Worm (Caenorhabditis elegans) whole organism, L4 larva: Measurements from ENCODE around the gene fkh-6.
A peak's percentile ranks its signal among the peaks of the same experiment; 100 is the strongest.

Experiments
- D1046.2 ChIP-seq: fragments of 200-800 bp; sonication (Bioruptor generic); IDR thresholded peaks from 2 replicates; pipeline ENCODE4 v1.3.6; 2022; ENCODE audit warnings: missing genetic modification characterization, missing compliant biosample characterization
- F10B5.3 ChIP-seq: sonication (generic microtip); optimal IDR thresholded peaks from 2 replicates; lab custom pipeline; 2016; ENCODE audit warnings: mild to moderate bottlenecking, missing genetic modification characterization, missing compliant biosample characterization
- F26F4.8 ChIP-seq: fragments of 200-800 bp; sonication (Bioruptor generic); conservative IDR thresholded peaks from 2 replicates; pipeline ENCODE4 v1.3.6; 2022; ENCODE audit warnings: missing genetic modification characterization, missing compliant biosample characterization
- F49E8.2 ChIP-seq: sonication (generic microtip); optimal IDR thresholded peaks from 2 replicates; lab custom pipeline; 2016; ENCODE audit warnings: missing compliant biosample characterization, mild to moderate bottlenecking, missing genetic modification characterization, borderline replicate concordance
- R02D3.7 ChIP-seq: fragments of 150-350 bp; sonication (generic microtip); optimal IDR thresholded peaks from 3 replicates; lab custom pipeline; 2014; ENCODE audit warnings: missing biosample characterization, missing genetic modification characterization
- Y48G9A.11 ChIP-seq: fragments of 200-800 bp; sonication (Bioruptor generic); IDR thresholded peaks from 2 replicates; pipeline ENCODE4 v1.3.6; 2022; ENCODE audit warnings: missing genetic modification reagents, missing genetic modification characterization, missing compliant biosample characterization
- Y5F2A.4 ChIP-seq: fragments of 200-800 bp; sonication (Bioruptor generic); optimal IDR thresholded peaks from 2 replicates; lab custom pipeline; 2018; ENCODE audit warnings: mild to moderate bottlenecking, missing genetic modification characterization, missing compliant biosample characterization
- ZK546.5 ChIP-seq, 2 experiments: sonication (generic microtip); optimal IDR thresholded peaks; 2 replicates each; lab custom pipeline; 2017; ENCODE audit warnings: missing biosample characterization in 2 of 2, missing genetic modification characterization in 2 of 2
- aly-2 ChIP-seq: sonication (generic microtip); optimal IDR thresholded peaks from 2 replicates; lab custom pipeline; 2018; ENCODE audit warnings: missing biosample characterization, missing genetic modification characterization
- ama-1 ChIP-seq: fragments of 150-350 bp; optimal IDR thresholded peaks from 2 replicates; lab custom pipeline; 2014; ENCODE audit warnings: inconsistent platforms, mixed read lengths
- arid-1 ChIP-seq: fragments of 200-800 bp; sonication (Bioruptor generic); conservative IDR thresholded peaks from 2 replicates; pipeline ENCODE4 v1.3.6; 2022; ENCODE audit warnings: missing genetic modification reagents, missing genetic modification characterization, missing compliant biosample characterization
- ceh-20 ChIP-seq: fragments of 200-800 bp; sonication (Bioruptor generic); IDR thresholded peaks from 2 replicates; pipeline ENCODE4 v1.3.6; 2022; ENCODE audit warnings: missing genetic modification reagents, missing genetic modification characterization, missing compliant biosample characterization
- ceh-32 ChIP-seq: sonication (generic microtip); optimal IDR thresholded peaks from 2 replicates; lab custom pipeline; 2016; ENCODE audit warnings: mild to moderate bottlenecking, missing genetic modification characterization, missing compliant biosample characterization; ENCODE audit not compliant: poor library complexity
- daf-16 ChIP-seq, 3 experiments: sonication (generic microtip); optimal IDR thresholded peaks; 2 replicates each; lab custom pipeline; 2016 to 2017; ENCODE audit warnings: missing genetic modification characterization in 3 of 3, missing genetic modification reagents in 3 of 3, mild to moderate bottlenecking in 2 of 3, missing compliant biosample characterization in 2 of 3, missing biosample characterization in 1 of 3, moderate library complexity in 1 of 3
- dmd-8 ChIP-seq: fragments of 200-800 bp; sonication (Bioruptor generic); IDR thresholded peaks from 2 replicates; pipeline ENCODE4 v1.3.6; 2022; ENCODE audit warnings: missing genetic modification characterization, missing compliant biosample characterization
- dve-1 ChIP-seq: sonication (generic microtip); optimal IDR thresholded peaks from 2 replicates; lab custom pipeline; 2017; ENCODE audit warnings: antibody characterized with exemption, mild to moderate bottlenecking, missing genetic modification characterization, missing compliant biosample characterization; ENCODE audit not compliant: insufficient read depth
- gei-8 ChIP-seq: fragments of 200-800 bp; sonication (Bioruptor generic); optimal IDR thresholded peaks from 2 replicates; lab custom pipeline; 2018; ENCODE audit warnings: mild to moderate bottlenecking, missing genetic modification characterization, missing compliant biosample characterization
- hlh-11 ChIP-seq: fragments of 200-800 bp; sonication (Bioruptor generic); optimal IDR thresholded peaks from 2 replicates; lab custom pipeline; 2018; ENCODE audit warnings: mild to moderate bottlenecking, missing genetic modification characterization, missing compliant biosample characterization
- lim-7 ChIP-seq: fragments of 200-800 bp; sonication (Bioruptor generic); IDR thresholded peaks from 2 replicates; pipeline ENCODE4 v1.3.6; 2022; ENCODE audit warnings: missing genetic modification characterization, missing compliant biosample characterization
- lin-1 ChIP-seq: fragments of 200-800 bp; sonication (Bioruptor generic); IDR thresholded peaks from 2 replicates; pipeline ENCODE4 v1.3.6; 2022; ENCODE audit warnings: missing genetic modification reagents, missing genetic modification characterization, missing compliant biosample characterization
- lin-39 ChIP-seq: fragments of 150-350 bp; optimal IDR thresholded peaks from 2 replicates; lab custom pipeline; 2014; ENCODE audit warnings: missing biosample characterization, missing genetic modification reagents, missing genetic modification characterization
- lir-3 ChIP-seq: sonication (generic microtip); optimal IDR thresholded peaks from 2 replicates; lab custom pipeline; 2016; ENCODE audit warnings: mild to moderate bottlenecking, missing genetic modification characterization, missing compliant biosample characterization
- lsy-2 ChIP-seq, 2 experiments: fragments of 150-350 bp in 1 of 2; sonication (generic microtip) in 1 of 2; optimal IDR thresholded peaks; 2 replicates each; lab custom pipeline; 2014 to 2017; ENCODE audit warnings: missing biosample characterization in 2 of 2, missing genetic modification characterization in 2 of 2
- madf-9 ChIP-seq: fragments of 200-800 bp; sonication (Bioruptor generic); conservative IDR thresholded peaks from 2 replicates; pipeline ENCODE4 v1.3.6; 2022; ENCODE audit warnings: missing genetic modification reagents, missing genetic modification characterization, missing compliant biosample characterization
- mdl-1 ChIP-seq, 2 experiments: fragments of 150-350 bp in 1 of 2; sonication (generic microtip) in 1 of 2; optimal IDR thresholded peaks; 2 replicates each; lab custom pipeline; 2014 to 2017; ENCODE audit warnings: missing biosample characterization in 2 of 2, missing genetic modification characterization in 2 of 2
- mdt-29 ChIP-seq: fragments of 200-800 bp; sonication (Bioruptor generic); IDR thresholded peaks from 2 replicates; pipeline ENCODE4 v1.3.6; 2022; ENCODE audit warnings: missing genetic modification reagents, missing genetic modification characterization, missing compliant biosample characterization
- mep-1 ChIP-seq: fragments of 150-350 bp; sonication (generic microtip); optimal IDR thresholded peaks from 3 replicates; lab custom pipeline; 2014; ENCODE audit warnings: missing biosample characterization, missing genetic modification characterization
- mxl-2 ChIP-seq: fragments of 200-800 bp; sonication (Bioruptor generic); conservative IDR thresholded peaks from 2 replicates; pipeline ENCODE4 v1.3.6; 2022; ENCODE audit warnings: missing genetic modification reagents, missing genetic modification characterization, missing compliant biosample characterization
- mxl-3 ChIP-seq: fragments of 200-800 bp; sonication (Bioruptor generic); optimal IDR thresholded peaks from 2 replicates; lab custom pipeline; 2018; ENCODE audit warnings: mild to moderate bottlenecking, missing genetic modification characterization, missing compliant biosample characterization
- nhr-10 ChIP-seq: fragments of 150-350 bp; optimal IDR thresholded peaks from 2 replicates; lab custom pipeline; 2014; ENCODE audit warnings: missing biosample characterization, missing genetic modification characterization
- nhr-11 ChIP-seq: fragments of 150-350 bp; optimal IDR thresholded peaks from 2 replicates; lab custom pipeline; 2014; ENCODE audit warnings: missing biosample characterization, missing genetic modification characterization
- nhr-25 ChIP-seq: sonication (generic microtip); optimal IDR thresholded peaks from 2 replicates; lab custom pipeline; 2017; ENCODE audit warnings: missing genetic modification characterization, mild to moderate bottlenecking, missing compliant biosample characterization, antibody characterized with exemption, moderate library complexity, borderline replicate concordance; ENCODE audit not compliant: insufficient read depth
- nhr-41 ChIP-seq: fragments of 200-800 bp; sonication (Bioruptor generic); IDR thresholded peaks from 2 replicates; pipeline ENCODE4 v1.3.6; 2022; ENCODE audit warnings: missing genetic modification reagents, missing genetic modification characterization, missing compliant biosample characterization
- nhr-42 ChIP-seq: fragments of 200-800 bp; sonication (Bioruptor generic); IDR thresholded peaks from 2 replicates; pipeline ENCODE4 v1.3.6; 2022; ENCODE audit warnings: missing genetic modification characterization, missing compliant biosample characterization
- nhr-48 ChIP-seq: sonication (generic microtip); optimal IDR thresholded peaks from 2 replicates; lab custom pipeline; 2016; ENCODE audit warnings: mild to moderate bottlenecking, missing genetic modification characterization, missing compliant biosample characterization
- php-3 ChIP-seq: fragments of 200-800 bp; sonication (Bioruptor generic); IDR thresholded peaks from 2 replicates; pipeline ENCODE4 v1.3.6; 2022; ENCODE audit warnings: missing genetic modification reagents, missing genetic modification characterization, missing compliant biosample characterization
- rbr-2 ChIP-seq: sonication (generic microtip); optimal IDR thresholded peaks from 2 replicates; lab custom pipeline; 2016; ENCODE audit warnings: missing genotype, missing genetic modification characterization, missing compliant biosample characterization
- set-16 ChIP-seq: fragments of 200-800 bp; sonication (Bioruptor generic); IDR thresholded peaks from 2 replicates; pipeline ENCODE4 v1.3.6; 2022; ENCODE audit warnings: missing genetic modification reagents, missing genetic modification characterization, missing compliant biosample characterization
- snpc-4 ChIP-seq: fragments of 150-350 bp; optimal IDR thresholded peaks from 2 replicates; lab custom pipeline; 2014; ENCODE audit warnings: missing biosample characterization, missing genetic modification characterization
- spr-3 ChIP-seq: fragments of 200-800 bp; sonication (Bioruptor generic); optimal IDR thresholded peaks from 2 replicates; lab custom pipeline; 2018; ENCODE audit warnings: mild to moderate bottlenecking, missing genetic modification characterization, missing compliant biosample characterization
- unc-130 ChIP-seq: sonication (generic microtip); optimal IDR thresholded peaks from 2 replicates; lab custom pipeline; 2016; ENCODE audit warnings: missing genetic modification reagents, missing genetic modification characterization, missing compliant biosample characterization
- unc-39 ChIP-seq: sonication (generic microtip); optimal IDR thresholded peaks from 2 replicates; lab custom pipeline; 2017; ENCODE audit warnings: missing biosample characterization, missing genetic modification characterization
- unc-62 ChIP-seq, 3 experiments: fragments of 150-350 bp in 1 of 3; sonication (generic microtip); optimal IDR thresholded peaks in 2 of 3; peaks in 1 of 3; 1 replicate in 1 of 3; 2 replicates in 2 of 3; lab custom pipeline; 2014 to 2017; ENCODE audit warnings: missing biosample characterization in 3 of 3, missing genetic modification characterization in 3 of 3, missing genetic modification reagents in 3 of 3, missing genotype in 1 of 3
- vab-7 ChIP-seq: fragments of 200-800 bp; sonication (Bioruptor generic); IDR thresholded peaks from 2 replicates; pipeline ENCODE4 v1.3.6; 2022; ENCODE audit warnings: missing genetic modification reagents, missing genetic modification characterization, missing compliant biosample characterization
- zag-1 ChIP-seq: fragments of 150-350 bp; optimal IDR thresholded peaks from 2 replicates; lab custom pipeline; 2014; ENCODE audit warnings: missing biosample characterization, missing genetic modification characterization
- zfp-2 ChIP-seq: sonication (generic microtip); optimal IDR thresholded peaks from 2 replicates; lab custom pipeline; 2016; ENCODE audit warnings: mild to moderate bottlenecking, missing genetic modification characterization, missing compliant biosample characterization
- ztf-11 ChIP-seq: fragments of 150-350 bp; optimal IDR thresholded peaks from 2 replicates; lab custom pipeline; 2014; ENCODE audit warnings: missing biosample characterization, missing genetic modification characterization

fkh-6 gene

ce11 chrII:4376295-4377172 lies 6.7 kb downstream of the fkh-6 start, which contains the start of gene ntl-2 (continued):
- no peak for TF ChIP-seq Y48G9A.11 (GFP tag; lab: Robert Waterston, UW)
- peak; percentile 32 to 96 for TF ChIP-seq ZK546.5 (tag; optimal IDR thresholded peaks at IDR 0.05; lab: Kevin White, UChicago)
- TF ChIP-seq ceh-20, result peak; percentile 89
- peak; percentile 99 for TF ChIP-seq hlh-11 (tag; lab: Kevin White, UChicago)
- TF ChIP-seq unc-39 (tag; lab: Kevin White, UChicago), result no peak
- peak; percentile 74 for TF ChIP-seq vab-7
- TF ChIP-seq nhr-48 (tag; lab: Kevin White, UChicago), result peak; percentile 77
- peak; percentile 98 for TF ChIP-seq mep-1 (tag; lab: Kevin White, UChicago)
- TF ChIP-seq mxl-2 (GFP tag; lab: Robert Waterston, UW), result 0 out of 2 replicates have a peak, but pooled peaks have one; percentile 27
- TF ChIP-seq zfp-2 (tag; lab: Kevin White, UChicago), result peak; percentile 76
- peak in 1 of 2 experiments; percentile 81 for TF ChIP-seq daf-16 (GFP tag; optimal IDR thresholded peaks at IDR 0.05; lab: Kevin White, UChicago)
- peak; percentile 88 for TF ChIP-seq daf-16 (tag; optimal IDR thresholded peaks at IDR 0.05; lab: Kevin White, UChicago)
- TF ChIP-seq zag-1, result peak; percentile 10
- peak; percentile 14 for TF ChIP-seq nhr-10 (tag; lab: Kevin White, UChicago)
- no peak for TF ChIP-seq snpc-4 (tag; lab: Kevin White, UChicago)
- no peak for TF ChIP-seq aly-2 (tag; lab: Kevin White, UChicago)
- peak; percentile 69 to 97 for TF ChIP-seq mdl-1 (tag; optimal IDR thresholded peaks at IDR 0.05; lab: Kevin White, UChicago)
- TF ChIP-seq lim-7 (GFP tag; lab: Robert Waterston, UW), result peak; percentile 71; the same call in 1 of the 2 replicates
- no peak for TF ChIP-seq F49E8.2 (tag; lab: Kevin White, UChicago)
- peak; percentile 67 for TF ChIP-seq gei-8 (GFP tag; lab: Kevin White, UChicago)
- TF ChIP-seq lin-1, result peak; percentile 76
- peak; percentile 94 for TF ChIP-seq rbr-2 (tag; lab: Kevin White, UChicago)
- peak; percentile 100 for TF ChIP-seq set-16 (GFP tag; lab: Robert Waterston, UW)
- TF ChIP-seq madf-9 (GFP tag; lab: Robert Waterston, UW), result peak; percentile 84
- TF ChIP-seq mxl-3 (GFP tag; lab: Kevin White, UChicago), result peak; percentile 96
- no peak for TF ChIP-seq lin-39 (tag; lab: Kevin White, UChicago)
- TF ChIP-seq ztf-11, result no peak
- peak; percentile 97 for TF ChIP-seq dve-1 (tag; lab: Kevin White, UChicago)
- TF ChIP-seq nhr-42 (GFP tag; lab: Robert Waterston, UW), result peak; percentile 90
- no peak for TF ChIP-seq ceh-32 (tag; lab: Kevin White, UChicago)
- peak; percentile 80; the same call in 1 of the 2 replicates for TF ChIP-seq D1046.2
- TF ChIP-seq spr-3 (GFP tag; lab: Kevin White, UChicago), result peak; percentile 90
- TF ChIP-seq lsy-2 (tag; optimal IDR thresholded peaks at IDR 0.05; lab: Kevin White, UChicago), result peak; percentile 98 to 99
- TF ChIP-seq dmd-8, result no peak
- peak; percentile 79 for TF ChIP-seq Y5F2A.4 (GFP tag; lab: Kevin White, UChicago)
- TF ChIP-seq ama-1 (lab: Kevin White, UChicago), result peak; percentile 10
- peak; percentile 53; the same call in 1 of the 2 replicates for TF ChIP-seq mdt-29 (GFP tag; lab: Robert Waterston, UW)
- TF ChIP-seq unc-62 (GFP tag; optimal IDR thresholded peaks at IDR 0.05 in 1 of 2; lab: Kevin White, UChicago), result peak in 1 of 2 experiments; percentile 96
- TF ChIP-seq unc-62 (tag; optimal IDR thresholded peaks at IDR 0.05; lab: Kevin White, UChicago), result no peak
- TF ChIP-seq nhr-11 (tag; lab: Kevin White, UChicago), result peak; percentile 90
- TF ChIP-seq unc-130 (GFP tag; lab: Kevin White, UChicago), result no peak
- TF ChIP-seq nhr-41, result peak; percentile 76; the same call in 1 of the 2 replicates
- no peak for TF ChIP-seq F26F4.8 (GFP tag; lab: Robert Waterston, UW)
- TF ChIP-seq php-3, result peak; percentile 57; the same call in 1 of the 2 replicates
- peak; percentile 1 for TF ChIP-seq F10B5.3
- TF ChIP-seq R02D3.7, result no peak
- peak; percentile 90 for TF ChIP-seq nhr-25
- peak; percentile 86 for TF ChIP-seq arid-1
- no peak for TF ChIP-seq lir-3 (tag; lab: Kevin White, UChicago)
